Fruit fly (Drosophila melanogaster): ENCODE results near the gene Pgant7.

Gene Pgant7

dm6 chrX:18540268-18540667, 40.5 kb upstream of the Pgant7 start (continued):
- peak; percentile 26 for TF ChIP-seq CG8319 (GFP tag; optimal IDR thresholded peaks at IDR 0.05)
- peak; percentile 51 for TF ChIP-seq fd59A (GFP tag; optimal IDR thresholded peaks at IDR 0.05)
- peak; percentile 27 for TF ChIP-seq CG7368 (GFP tag; optimal IDR thresholded peaks at IDR 0.05)
- no peak for TF ChIP-seq CG1621 (tag; optimal IDR thresholded peaks at IDR 0.05)
- TF ChIP-seq CG6792 (GFP tag; optimal IDR thresholded peaks at IDR 0.05): peak; percentile 57
- no peak for TF ChIP-seq Lpt (GFP tag; optimal IDR thresholded peaks at IDR 0.05)
- TF ChIP-seq CG11294 (GFP tag; IDR thresholded peaks at IDR 0.05): no peak
- TF ChIP-seq acj6 (GFP tag; optimal IDR thresholded peaks at IDR 0.05): peak; percentile 63
- peak; percentile 47 for TF ChIP-seq Blimp-1 (GFP tag; optimal IDR thresholded peaks at IDR 0.05)
- peak; percentile 66 for TF ChIP-seq CG34406 (GFP tag; optimal IDR thresholded peaks at IDR 0.05)
- TF ChIP-seq CG3032 (tag; optimal IDR thresholded peaks at IDR 0.05): peak; percentile 17
- TF ChIP-seq CG11902 (GFP tag; optimal IDR thresholded peaks at IDR 0.05): peak; percentile 29
- TF ChIP-seq lz (GFP tag; optimal IDR thresholded peaks at IDR 0.05): peak; percentile 27
- no peak for TF ChIP-seq eg (GFP tag; IDR thresholded peaks at IDR 0.05)
- peak; percentile 64 for TF ChIP-seq CG32006 (GFP tag; optimal IDR thresholded peaks at IDR 0.05)
- TF ChIP-seq CG8632 (GFP tag; optimal IDR thresholded peaks at IDR 0.05): peak; percentile 66
- no peak for TF ChIP-seq dsx (GFP tag; optimal IDR thresholded peaks at IDR 0.05; ENCODE audit: poor library complexity, severe bottlenecking)
- peak; percentile 40 for TF ChIP-seq Smox (GFP tag; optimal IDR thresholded peaks at IDR 0.05)
- no peak for TF ChIP-seq CG16779 (tag; optimal IDR thresholded peaks at IDR 0.05)
- TF ChIP-seq Ets21C (GFP tag; optimal IDR thresholded peaks at IDR 0.05): no peak
- peak; percentile 44 for TF ChIP-seq Sox15 (GFP tag; optimal IDR thresholded peaks at IDR 0.05)

dm6 chrX:18538204-18538864, 38.5 kb upstream of the Pgant7 start:
- TF ChIP-seq Eip75B (GFP tag; optimal IDR thresholded peaks at IDR 0.05): peak; percentile 63
- peak; percentile 52; the same call in 1 of the 3 replicates for TF ChIP-seq CG6163 (GFP tag; IDR thresholded peaks at IDR 0.05)
- TF ChIP-seq CG34406 (GFP tag; optimal IDR thresholded peaks at IDR 0.05): peak; percentile 59
- peak; percentile 63 for TF ChIP-seq esn (GFP tag; optimal IDR thresholded peaks at IDR 0.05)
- TF ChIP-seq CG6792 (GFP tag; optimal IDR thresholded peaks at IDR 0.05): peak; percentile 63
- no peak for TF ChIP-seq CG11294 (GFP tag; IDR thresholded peaks at IDR 0.05)
- peak; percentile 61 for TF ChIP-seq Hr39 (GFP tag; optimal IDR thresholded peaks at IDR 0.05)
- TF ChIP-seq CG15336 (GFP tag; IDR thresholded peaks at IDR 0.05): no peak
- no peak for TF ChIP-seq fkh (GFP tag; optimal IDR thresholded peaks at IDR 0.05)
- TF ChIP-seq CG3032 (tag; optimal IDR thresholded peaks at IDR 0.05): peak; percentile 71
- peak; percentile 71 for TF ChIP-seq cyc (GFP tag; optimal IDR thresholded peaks at IDR 0.05)
- TF ChIP-seq svp (GFP tag): peak; percentile 87
- peak; percentile 63 for TF ChIP-seq Smox (GFP tag; optimal IDR thresholded peaks at IDR 0.05)
- TF ChIP-seq dsx (GFP tag; optimal IDR thresholded peaks at IDR 0.05; ENCODE audit: poor library complexity, severe bottlenecking): peak; percentile 54
- peak; percentile 18 for TF ChIP-seq Hr4 (GFP tag; optimal IDR thresholded peaks at IDR 0.05)
- peak; percentile 57 for TF ChIP-seq CG32006 (GFP tag; optimal IDR thresholded peaks at IDR 0.05)
- 0 out of 3 replicates have a peak, but pooled peaks have one; percentile 28 for TF ChIP-seq eg (GFP tag; IDR thresholded peaks at IDR 0.05)
- peak; percentile 60 for TF ChIP-seq CG11902 (GFP tag; optimal IDR thresholded peaks at IDR 0.05)
- 0 out of 3 replicates have a peak, but pooled peaks have one; percentile 24 for TF ChIP-seq CG8119 (GFP tag; IDR thresholded peaks at IDR 0.05)
- TF ChIP-seq pdm3 (GFP tag; optimal IDR thresholded peaks at IDR 0.05): peak; percentile 71
- no peak for TF ChIP-seq Hr38 (GFP tag; optimal IDR thresholded peaks at IDR 0.05)
- TF ChIP-seq dac (GFP tag; optimal IDR thresholded peaks at IDR 0.05): no peak
- no peak for TF ChIP-seq Gug (GFP tag; IDR thresholded peaks at IDR 0.05)
- peak; percentile 1 for TF ChIP-seq CG16779 (tag; optimal IDR thresholded peaks at IDR 0.05)
- TF ChIP-seq Eip93F (GFP tag; optimal IDR thresholded peaks at IDR 0.05): no peak
- peak; percentile 70 for TF ChIP-seq Sox15 (GFP tag; optimal IDR thresholded peaks at IDR 0.05)
- TF ChIP-seq Sox102F (GFP tag; optimal IDR thresholded peaks at IDR 0.05): peak; percentile 52
- TF ChIP-seq acj6 (GFP tag; optimal IDR thresholded peaks at IDR 0.05): peak; percentile 55
- TF ChIP-seq spab (GFP tag; optimal IDR thresholded peaks at IDR 0.05): peak; percentile 64
- TF ChIP-seq achi (GFP tag; optimal IDR thresholded peaks at IDR 0.05): peak; percentile 40
- TF ChIP-seq fd85E (GFP tag; optimal IDR thresholded peaks at IDR 0.05): peak; percentile 14
- peak; percentile 4 for TF ChIP-seq vri (GFP tag; optimal IDR thresholded peaks at IDR 0.05)
- peak; percentile 61 for TF ChIP-seq fd59A (GFP tag; optimal IDR thresholded peaks at IDR 0.05)
- TF ChIP-seq Sox14 (GFP tag; optimal IDR thresholded peaks at IDR 0.05): peak; percentile 74
- peak in 1 of 2 experiments; percentile 24 for TF ChIP-seq salr (GFP tag; optimal IDR thresholded peaks at IDR 0.05)
- TF ChIP-seq CG4318 (GFP tag; optimal IDR thresholded peaks at IDR 0.05): peak; percentile 28
- peak; percentile 59 for TF ChIP-seq CG7368 (GFP tag; optimal IDR thresholded peaks at IDR 0.05)
- TF ChIP-seq CG6276 (GFP tag; optimal IDR thresholded peaks at IDR 0.05): peak; percentile 42
- TF ChIP-seq ss (GFP tag; optimal IDR thresholded peaks at IDR 0.05): peak; percentile 54 to 68
- TF ChIP-seq net (GFP tag; optimal IDR thresholded peaks at IDR 0.05): peak; percentile 62

Data from whole organism, prepupa.